Fruit fly (Drosophila melanogaster): ENCODE data around the gene CG6628.

The CG6628 gene

DNA sequence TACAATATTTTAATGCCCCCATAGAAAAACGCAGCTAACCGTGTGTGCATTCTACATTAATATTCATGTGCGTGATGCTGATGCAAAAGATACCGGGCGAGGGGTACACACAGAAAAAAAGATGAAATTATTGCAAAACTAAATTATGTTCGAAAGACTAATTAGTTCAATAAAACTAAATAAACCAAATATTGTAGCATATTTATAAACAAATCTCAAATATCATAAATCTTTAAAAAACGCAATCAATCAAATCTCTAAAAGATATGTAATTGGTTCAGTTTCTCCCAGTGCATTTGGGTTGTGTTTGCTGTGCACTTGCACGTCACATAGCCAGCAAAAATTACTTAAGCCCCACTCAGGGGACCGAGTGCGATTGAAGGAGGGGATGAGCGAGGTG, 31.7 kb upstream of the CG6628 start:
- TF ChIP-seq CG32121 (GFP tag; IDR thresholded peaks at IDR 0.05): 0 out of 2 replicates have a peak, but pooled peaks have one; percentile 10
- no peak for TF ChIP-seq D1 (tag; optimal IDR thresholded peaks at IDR 0.05)
- TF ChIP-seq CG34367 (tag; optimal IDR thresholded peaks at IDR 0.05): peak; percentile 23
- TF ChIP-seq CG14655 (GFP tag; optimal IDR thresholded peaks at IDR 0.05): peak; percentile 54
- TF ChIP-seq CG15710 (tag; optimal IDR thresholded peaks at IDR 0.05): peak; percentile 33
- no peak for TF ChIP-seq EcR (GFP tag; optimal IDR thresholded peaks at IDR 0.05)
- TF ChIP-seq CG12605 (GFP tag; IDR thresholded peaks at IDR 0.05): no peak
- no peak for TF ChIP-seq CG10348 (GFP tag; IDR thresholded peaks at IDR 0.05)
- peak; percentile 33; the same call in 1 of the 2 replicates for TF ChIP-seq Ets98B (GFP tag; IDR thresholded peaks at IDR 0.05)
- no peak for TF ChIP-seq CG13204 (GFP tag; optimal IDR thresholded peaks at IDR 0.05)
- peak; percentile 27 for TF ChIP-seq Pif1A (GFP tag; optimal IDR thresholded peaks at IDR 0.05)
- TF ChIP-seq rn (GFP tag; IDR thresholded peaks at IDR 0.05): no peak
- no peak for TF ChIP-seq Pif1B (GFP tag; optimal IDR thresholded peaks at IDR 0.05)
- no peak for TF ChIP-seq gl (tag; optimal IDR thresholded peaks at IDR 0.05)
- TF ChIP-seq Snoo (tag; optimal IDR thresholded peaks at IDR 0.05): no peak
- peak; percentile 23 for TF ChIP-seq CG8159 (tag; optimal IDR thresholded peaks at IDR 0.05)
- peak; percentile 55 for TF ChIP-seq CG8301 (tag; optimal IDR thresholded peaks at IDR 0.05)
- TF ChIP-seq CG17806 (tag; optimal IDR thresholded peaks at IDR 0.05): peak; percentile 21
- TF ChIP-seq fd96Ca (GFP tag; IDR thresholded peaks at IDR 0.05): no peak
- peak; percentile 41 for TF ChIP-seq CG9948 (tag; optimal IDR thresholded peaks at IDR 0.05)
- peak; percentile 53; the same call in 2 of the 3 replicates for TF ChIP-seq CG4496 (GFP tag; IDR thresholded peaks at IDR 0.05)

DNA sequence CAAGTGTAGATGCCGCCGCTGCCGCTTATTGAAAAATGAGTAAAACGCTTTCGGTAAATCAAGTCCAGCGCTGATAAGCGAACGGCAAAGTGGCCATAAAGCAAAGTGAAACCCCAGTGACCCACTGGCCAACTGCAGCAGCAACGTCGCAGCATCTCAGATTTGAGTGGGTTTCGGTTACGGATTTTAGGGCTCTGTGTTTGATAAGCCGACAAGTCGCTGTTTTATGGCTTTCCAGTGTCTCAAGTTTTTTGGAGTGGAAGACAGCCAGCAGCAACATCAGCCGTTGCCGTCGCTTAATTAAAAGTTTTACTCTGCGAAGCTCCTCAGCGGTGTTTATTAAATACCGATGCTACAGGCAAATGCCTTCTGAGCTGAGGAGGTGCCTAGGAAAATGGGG, 30.5 kb upstream of the CG6628 start:
- TF ChIP-seq CG14655 (GFP tag; optimal IDR thresholded peaks at IDR 0.05) (no peak), D1 (tag; optimal IDR thresholded peaks at IDR 0.05) (no peak), Pif1A (GFP tag; optimal IDR thresholded peaks at IDR 0.05) (no peak), CG8301 (tag; optimal IDR thresholded peaks at IDR 0.05) (no peak), CG32121 (GFP tag; IDR thresholded peaks at IDR 0.05) (no peak), CG12605 (GFP tag; IDR thresholded peaks at IDR 0.05) (no peak), CG10348 (GFP tag; IDR thresholded peaks at IDR 0.05) (no peak), CG9948 (tag; optimal IDR thresholded peaks at IDR 0.05) (no peak), rn (GFP tag; IDR thresholded peaks at IDR 0.05) (no peak), Pif1B (GFP tag; optimal IDR thresholded peaks at IDR 0.05) (no peak), CG13204 (GFP tag; optimal IDR thresholded peaks at IDR 0.05) (no peak), EcR (GFP tag; optimal IDR thresholded peaks at IDR 0.05) (no peak), fd96Ca (GFP tag; IDR thresholded peaks at IDR 0.05) (no peak), Snoo (tag; optimal IDR thresholded peaks at IDR 0.05) (no peak), CG4496 (GFP tag; IDR thresholded peaks at IDR 0.05) (no peak), CG34367 (tag; optimal IDR thresholded peaks at IDR 0.05) (no peak)

DNA sequence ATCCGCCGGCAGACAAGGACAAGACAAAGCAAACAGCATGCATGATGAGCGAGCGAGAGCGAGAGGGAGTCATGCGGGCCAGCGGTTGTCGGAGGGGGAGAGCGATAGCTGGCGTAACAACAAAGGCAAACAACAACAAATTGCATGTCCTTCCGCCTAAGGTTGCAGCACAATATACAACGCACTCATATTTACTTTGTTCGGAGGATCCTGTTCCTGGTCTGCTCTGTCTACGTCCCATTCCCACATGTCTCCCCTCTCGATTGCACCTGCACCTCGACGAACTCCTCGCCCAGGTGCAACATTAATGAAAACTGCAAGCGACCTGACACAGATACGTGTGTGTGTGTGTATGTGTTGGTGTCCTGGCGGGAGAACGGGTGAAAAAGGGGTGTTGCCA, 22.4 kb upstream of the CG6628 start:
- TF ChIP-seq CG9948 (tag; optimal IDR thresholded peaks at IDR 0.05) (no peak), CG8159 (tag; optimal IDR thresholded peaks at IDR 0.05) (no peak), gl (tag; optimal IDR thresholded peaks at IDR 0.05) (no peak), CG17806 (tag; optimal IDR thresholded peaks at IDR 0.05) (no peak), EcR (GFP tag; optimal IDR thresholded peaks at IDR 0.05) (no peak), CG8301 (tag; optimal IDR thresholded peaks at IDR 0.05) (no peak), CG15710 (tag; optimal IDR thresholded peaks at IDR 0.05) (no peak), CG34367 (tag; optimal IDR thresholded peaks at IDR 0.05) (no peak), CG4496 (GFP tag; IDR thresholded peaks at IDR 0.05) (no peak)

DNA sequence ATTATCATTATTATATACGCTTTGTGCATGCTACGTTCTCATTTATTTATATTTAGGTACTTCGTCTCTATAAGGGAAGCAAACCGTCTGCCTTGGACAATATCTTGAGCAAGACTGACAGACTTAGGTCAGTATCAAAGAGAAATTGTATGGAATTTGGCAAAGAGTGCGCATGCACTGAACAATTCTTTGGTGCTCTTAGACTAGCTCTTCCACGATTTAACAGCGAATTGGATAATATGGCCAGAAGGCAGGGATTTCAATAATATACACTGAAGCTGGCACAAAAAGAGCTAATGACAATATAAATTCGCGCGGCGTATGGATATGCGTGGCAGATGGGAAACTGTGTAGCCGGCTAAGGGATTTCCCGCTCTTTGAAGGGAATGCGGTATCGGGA, 20.1 kb upstream of the CG6628 start:
- 0 out of 3 replicates have a peak, but pooled peaks have one; percentile 32 for TF ChIP-seq CG4496 (GFP tag; IDR thresholded peaks at IDR 0.05)
- no peak for TF ChIP-seq D1 (tag; optimal IDR thresholded peaks at IDR 0.05)

DNA sequence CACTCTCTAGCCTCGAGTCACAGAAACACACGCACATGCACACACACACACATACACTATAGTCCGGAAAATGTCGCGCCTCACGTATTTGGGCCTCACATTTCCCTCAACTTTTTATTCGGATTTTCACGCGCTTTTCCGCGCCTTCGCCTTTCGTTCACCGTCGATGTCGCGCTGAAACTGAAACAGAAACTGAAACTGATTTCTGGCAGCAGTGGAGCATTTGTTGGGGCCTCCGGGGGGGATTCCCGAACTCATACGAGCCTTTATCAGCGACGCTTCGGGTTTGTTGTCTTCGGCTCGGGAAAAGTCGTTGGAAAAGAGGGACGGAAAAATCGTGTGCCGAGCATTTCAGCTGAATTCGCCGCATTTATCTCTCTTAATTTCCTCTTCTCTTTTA, 19.1 kb upstream of the CG6628 start, which contains the start of gene dpr10:
Gene dpr10, minus strand, starts transcription at position 185 of the 400 bp plus-strand sequence.
- TF ChIP-seq CG32121 (GFP tag; IDR thresholded peaks at IDR 0.05): 0 out of 2 replicates have a peak, but pooled peaks have one; percentile 23
- TF ChIP-seq Ets98B (GFP tag; IDR thresholded peaks at IDR 0.05): peak; percentile 45; the same call in 1 of the 2 replicates
- peak; percentile 85; the same call in 2 of the 3 replicates for TF ChIP-seq CG4496 (GFP tag; IDR thresholded peaks at IDR 0.05)
- no peak for TF ChIP-seq CG15710 (tag; optimal IDR thresholded peaks at IDR 0.05)

DNA sequence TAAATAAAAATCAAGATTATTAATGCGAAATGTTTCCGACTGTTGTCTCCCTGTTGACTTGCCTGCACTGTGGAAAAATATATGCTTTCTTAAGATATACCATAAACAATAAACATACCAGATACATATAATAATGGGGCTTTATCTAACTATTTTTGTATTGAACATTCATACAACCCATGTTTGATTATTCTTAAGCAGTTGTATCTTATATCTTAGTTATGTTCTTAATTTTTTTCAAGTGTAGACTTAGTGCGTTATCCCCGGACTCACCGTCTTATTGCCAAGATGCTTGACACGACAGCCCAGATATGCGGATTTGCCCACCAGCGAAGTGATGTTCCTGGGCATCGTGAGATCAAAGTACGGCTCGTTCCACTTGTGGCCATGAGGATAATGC, 10.7 kb downstream of the CG6628 start:
- TF ChIP-seq CG12605 (GFP tag; IDR thresholded peaks at IDR 0.05) (no peak), fd96Ca (GFP tag; IDR thresholded peaks at IDR 0.05) (no peak), CG9948 (tag; optimal IDR thresholded peaks at IDR 0.05) (no peak), CG8301 (tag; optimal IDR thresholded peaks at IDR 0.05) (no peak), CG32121 (GFP tag; IDR thresholded peaks at IDR 0.05) (no peak), CG13204 (GFP tag; optimal IDR thresholded peaks at IDR 0.05) (no peak), CG4496 (GFP tag; IDR thresholded peaks at IDR 0.05) (no peak), D1 (tag; optimal IDR thresholded peaks at IDR 0.05) (no peak), CG8159 (tag; optimal IDR thresholded peaks at IDR 0.05) (no peak), CG34367 (tag; optimal IDR thresholded peaks at IDR 0.05) (no peak), CG17806 (tag; optimal IDR thresholded peaks at IDR 0.05) (no peak), EcR (GFP tag; optimal IDR thresholded peaks at IDR 0.05) (no peak), Pif1A (GFP tag; optimal IDR thresholded peaks at IDR 0.05) (no peak), gl (tag; optimal IDR thresholded peaks at IDR 0.05) (no peak), Pif1B (GFP tag; optimal IDR thresholded peaks at IDR 0.05) (no peak), CG15710 (tag; optimal IDR thresholded peaks at IDR 0.05) (no peak), CG14655 (GFP tag; optimal IDR thresholded peaks at IDR 0.05) (no peak), Snoo (tag; optimal IDR thresholded peaks at IDR 0.05) (no peak)

Data from whole organism, pupa.